6 worm cellular contexts compared by ENCODE assay signal in the genomic region with DNA sequence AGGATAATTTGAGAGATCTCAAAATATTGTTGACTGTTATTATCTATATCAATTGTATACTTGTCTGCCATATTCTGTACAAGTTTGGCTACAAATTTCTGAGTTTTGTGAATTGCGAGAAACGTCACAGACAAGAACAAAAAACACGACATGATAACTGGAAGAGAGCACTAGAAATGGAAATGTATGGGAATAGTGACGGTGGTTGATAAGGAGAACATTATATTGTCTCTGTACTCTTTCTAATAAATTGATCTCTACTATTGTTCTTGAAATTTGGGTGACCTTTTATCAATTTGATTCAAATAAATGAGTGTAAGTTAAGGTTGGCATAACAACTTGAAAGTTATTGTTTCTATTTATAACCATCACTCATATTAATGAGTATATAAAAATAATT.
TF ChIP-seq lines count a peak whose summit lies in the region.

No protein-coding gene starts in this region.

TF ChIP-seq in whole organism, L1 larva, 84 proteins besides CTCF, POLR2A, EP300 and RAD21:
- peak in 1 of 2 experiments; percentile 10 for TF ChIP-seq lin-35 (GFP tag; optimal IDR thresholded peaks at IDR 0.05; lab: Kevin White, UChicago)
- no peak for TF ChIP-seq dpl-1 (GFP tag; optimal IDR thresholded peaks at IDR 0.05; lab: Kevin White, UChicago)
- TF ChIP-seq elt-2 (tag; optimal IDR thresholded peaks at IDR 0.05; lab: Kevin White, UChicago) = peak; percentile 67
- TF ChIP-seq mdl-1 (tag; optimal IDR thresholded peaks at IDR 0.05; lab: Kevin White, UChicago) = no peak
- TF ChIP-seq zag-1 (tag; optimal IDR thresholded peaks at IDR 0.05; lab: Kevin White, UChicago) = no peak
- TF ChIP-seq fkh-4 (tag; optimal IDR thresholded peaks at IDR 0.05; lab: Kevin White, UChicago; ENCODE audit: borderline replicate concordance) = no peak

TF ChIP-seq in whole organism, L2 larva, 48 proteins besides CTCF, POLR2A, EP300 and RAD21:
- TF ChIP-seq snpc-4 (tag; optimal IDR thresholded peaks at IDR 0.05; lab: Kevin White, UChicago) = no peak
- TF ChIP-seq dmd-4 (tag; optimal IDR thresholded peaks at IDR 0.05; lab: Kevin White, UChicago) = no peak
- TF ChIP-seq nhr-11 (tag; optimal IDR thresholded peaks at IDR 0.05; lab: Kevin White, UChicago) = no peak
- peak; percentile 68 for TF ChIP-seq fos-1 (tag; optimal IDR thresholded peaks at IDR 0.05; lab: Kevin White, UChicago)
- no peak for TF ChIP-seq aly-2 (tag; optimal IDR thresholded peaks at IDR 0.05; lab: Kevin White, UChicago)
- no peak for TF ChIP-seq mdl-1 (tag; optimal IDR thresholded peaks at IDR 0.05; lab: Kevin White, UChicago)
- no peak for TF ChIP-seq sma-3 (GFP tag; optimal IDR thresholded peaks at IDR 0.05; lab: Kevin White, UChicago)
- TF ChIP-seq sma-9 (GFP tag; optimal IDR thresholded peaks at IDR 0.05; lab: Kevin White, UChicago) = peak; percentile 25
- no peak for TF ChIP-seq sma-9 (tag; optimal IDR thresholded peaks at IDR 0.05; lab: Kevin White, UChicago)
- no peak for TF ChIP-seq lin-11 (tag; optimal IDR thresholded peaks at IDR 0.05; lab: Kevin White, UChicago)
- no peak for TF ChIP-seq C34F6.9 (tag; optimal IDR thresholded peaks at IDR 0.05; lab: Kevin White, UChicago)
- TF ChIP-seq nhr-12 (tag; optimal IDR thresholded peaks at IDR 0.05; lab: Kevin White, UChicago) = no peak
- peak; percentile 8 for TF ChIP-seq gmeb-1 (tag; optimal IDR thresholded peaks at IDR 0.05; lab: Kevin White, UChicago)
- TF ChIP-seq sem-4 (tag; optimal IDR thresholded peaks at IDR 0.05; lab: Kevin White, UChicago) = no peak
- TF ChIP-seq crh-2 (tag; optimal IDR thresholded peaks at IDR 0.05; lab: Kevin White, UChicago) = no peak

TF ChIP-seq in whole organism, L3 larva, 47 proteins besides CTCF, POLR2A, EP300 and RAD21:
- peak; percentile 87 for TF ChIP-seq elt-2 (tag; optimal IDR thresholded peaks at IDR 0.05; lab: Kevin White, UChicago)
- TF ChIP-seq pqm-1 (tag; optimal IDR thresholded peaks at IDR 0.05; lab: Kevin White, UChicago) = peak; percentile 83
- no peak for TF ChIP-seq mml-1 (tag; optimal IDR thresholded peaks at IDR 0.05; lab: Kevin White, UChicago)
- no peak for TF ChIP-seq zag-1 (tag; optimal IDR thresholded peaks at IDR 0.05; lab: Kevin White, UChicago)
- no peak for TF ChIP-seq skn-1 (tag; optimal IDR thresholded peaks at IDR 0.05; lab: Kevin White, UChicago)
- TF ChIP-seq egl-5 (tag; optimal IDR thresholded peaks at IDR 0.05; lab: Kevin White, UChicago) = no peak
- no peak for TF ChIP-seq nhr-67 (tag; optimal IDR thresholded peaks at IDR 0.05; lab: Kevin White, UChicago)

TF ChIP-seq in whole organism, L4 larva, 104 proteins besides CTCF, POLR2A, EP300 and RAD21 (continues in another document):
- TF ChIP-seq ZK546.5 (tag; optimal IDR thresholded peaks at IDR 0.05; lab: Kevin White, UChicago) (no peak), zag-1 (tag; optimal IDR thresholded peaks at IDR 0.05; lab: Kevin White, UChicago) (no peak), duxl-1 (tag; optimal IDR thresholded peaks at IDR 0.05; lab: Kevin White, UChicago; ENCODE audit: poor library complexity) (no peak), nhr-41 (GFP tag; IDR thresholded peaks at IDR 0.05; lab: Robert Waterston, UW) (no peak), hlh-11 (tag; optimal IDR thresholded peaks at IDR 0.05; lab: Kevin White, UChicago) (peak; percentile 55), snpc-4 (tag; optimal IDR thresholded peaks at IDR 0.05; lab: Kevin White, UChicago) (no peak), daf-16 (GFP tag; optimal IDR thresholded peaks at IDR 0.05; lab: Kevin White, UChicago) (no peak), daf-16 (tag; optimal IDR thresholded peaks at IDR 0.05; lab: Kevin White, UChicago) (peak; percentile 79), nhr-28 (tag; optimal IDR thresholded peaks at IDR 0.05; lab: Kevin White, UChicago) (peak; percentile 68), dve-1 (tag; optimal IDR thresholded peaks at IDR 0.05; lab: Kevin White, UChicago; ENCODE audit: insufficient read depth) (peak; percentile 51), nhr-48 (tag; optimal IDR thresholded peaks at IDR 0.05; lab: Kevin White, UChicago) (peak; percentile 9), F26F4.8 (GFP tag; conservative IDR thresholded peaks at IDR 0.05; lab: Robert Waterston, UW) (no peak), pqm-1 (tag; optimal IDR thresholded peaks at IDR 0.05; lab: Kevin White, UChicago) (peak; percentile 92), dpl-1 (GFP tag; optimal IDR thresholded peaks at IDR 0.05; lab: Kevin White, UChicago) (no peak), dmd-6 (GFP tag; IDR thresholded peaks at IDR 0.05; lab: Robert Waterston, UW) (peak; percentile 59), ceh-82 (tag; optimal IDR thresholded peaks at IDR 0.05; lab: Kevin White, UChicago) (no peak), cey-2 (tag; optimal IDR thresholded peaks at IDR 0.05; lab: Kevin White, UChicago; ENCODE audit: borderline replicate concordance, insufficient read depth) (no peak), unc-130 (GFP tag; optimal IDR thresholded peaks at IDR 0.05; lab: Kevin White, UChicago) (no peak), mep-1 (tag; optimal IDR thresholded peaks at IDR 0.05; lab: Kevin White, UChicago) (no peak), lin-38 (GFP tag; IDR thresholded peaks at IDR 0.05; lab: Robert Waterston, UW) (no peak), nhr-42 (GFP tag; IDR thresholded peaks at IDR 0.05; lab: Robert Waterston, UW) (no peak)

TF ChIP-seq in whole organism, late embryonic, 69 proteins besides CTCF, POLR2A, EP300 and RAD21:
- TF ChIP-seq fax-1 (tag; optimal IDR thresholded peaks at IDR 0.05; lab: Kevin White, UChicago) (no peak), elt-2 (tag; optimal IDR thresholded peaks at IDR 0.05; lab: Kevin White, UChicago) (peak; percentile 16)
TF ChIP-seq in whole organism, late embryonic: peak in this region for 1.

TF ChIP-seq in whole organism, young adult, 124 proteins besides CTCF, POLR2A, EP300 and RAD21:
- no peak for TF ChIP-seq snpc-4 (GFP tag; optimal IDR thresholded peaks at IDR 0.05; lab: Kevin White, UChicago)
- TF ChIP-seq snpc-4 (tag; optimal IDR thresholded peaks at IDR 0.05; lab: Kevin White, UChicago) = no peak
- TF ChIP-seq nhr-80 (tag; optimal IDR thresholded peaks at IDR 0.05; lab: Kevin White, UChicago) = peak; percentile 67
